Fruit fly (Drosophila melanogaster): Measurements from ENCODE around the gene CG11857.
A peak's percentile ranks its signal among the peaks of the same experiment; 100 is the strongest.

The CG11857 gene

dm6 chr3R:25302239-25302638 is 43.5 kb downstream of the CG11857 start, which contains the start of gene CG31370:
CG31370 (plus strand) TSS chr3R:25302464.
- TF ChIP-seq lbe (GFP tag; optimal IDR thresholded peaks at IDR 0.05) = peak; percentile 30
- no peak for TF ChIP-seq Camta (GFP tag; optimal IDR thresholded peaks at IDR 0.05)

dm6 chr3R:25303857-25304440 is 45.3 kb downstream of the CG11857 start, which contains the start of gene CG31436:
CG31436 (plus strand) TSS chr3R:25304137.
- no peak for TF ChIP-seq NK7.1 (GFP tag; optimal IDR thresholded peaks at IDR 0.05)
- no peak for TF ChIP-seq bowl (GFP tag; IDR thresholded peaks at IDR 0.05)
- TF ChIP-seq CG4854 (GFP tag; optimal IDR thresholded peaks at IDR 0.05) = no peak
- TF ChIP-seq B-H1 (GFP tag; IDR thresholded peaks at IDR 0.05) = no peak
- TF ChIP-seq CG17361 (GFP tag; IDR thresholded peaks at IDR 0.05) = no peak
- peak; percentile 29 for TF ChIP-seq CG34376 (GFP tag; optimal IDR thresholded peaks at IDR 0.05)
- TF ChIP-seq ftz-f1 (GFP tag; optimal IDR thresholded peaks at IDR 0.05) = peak; percentile 92
- peak; percentile 42 for TF ChIP-seq lbe (GFP tag; optimal IDR thresholded peaks at IDR 0.05)
- TF ChIP-seq Eip74EF (GFP tag; optimal IDR thresholded peaks at IDR 0.05) = peak in 1 of 2 experiments; percentile 18
- no peak for TF ChIP-seq dimm (GFP tag; IDR thresholded peaks at IDR 0.05)
- TF ChIP-seq HHEX (GFP tag; optimal IDR thresholded peaks at IDR 0.05) = no peak
- no peak for TF ChIP-seq CG4360 (GFP tag; IDR thresholded peaks at IDR 0.05)
- no peak for TF ChIP-seq CG10462 (GFP tag; optimal IDR thresholded peaks at IDR 0.05)
- TF ChIP-seq trem (tag; optimal IDR thresholded peaks at IDR 0.05) = no peak
- TF ChIP-seq CG9215 (GFP tag; IDR thresholded peaks at IDR 0.05) = no peak
- TF ChIP-seq Chrac-16 (GFP tag; optimal IDR thresholded peaks at IDR 0.05) = no peak
- TF ChIP-seq CG1233 (GFP tag; optimal IDR thresholded peaks at IDR 0.05) = no peak
- TF ChIP-seq Jarid2 (GFP tag; optimal IDR thresholded peaks at IDR 0.05) = peak; percentile 73
- TF ChIP-seq HmgZ (tag; optimal IDR thresholded peaks at IDR 0.05) = no peak
- TF ChIP-seq pita (GFP tag; optimal IDR thresholded peaks at IDR 0.05) = no peak
- TF ChIP-seq tna (GFP tag; IDR thresholded peaks at IDR 0.05; ENCODE audit: partially characterized antibody) = no peak
- TF ChIP-seq mirr (GFP tag; optimal IDR thresholded peaks at IDR 0.05) = peak; percentile 30
- TF ChIP-seq Dref (GFP tag; IDR thresholded peaks at IDR 0.05) = no peak
- TF ChIP-seq D19B (GFP tag; optimal IDR thresholded peaks at IDR 0.05) = no peak
- TF ChIP-seq Oli (tag; optimal IDR thresholded peaks at IDR 0.05) = no peak
- no peak for TF ChIP-seq Rfx (GFP tag; IDR thresholded peaks at IDR 0.05)
- no peak for TF ChIP-seq wdn (GFP tag; IDR thresholded peaks at IDR 0.05)
- TF ChIP-seq CG11085 (GFP tag; IDR thresholded peaks at IDR 0.05) = no peak
- peak; percentile 67 for TF ChIP-seq CG12769 (tag; optimal IDR thresholded peaks at IDR 0.05)
- no peak for TF ChIP-seq CG11504 (tag; optimal IDR thresholded peaks at IDR 0.05)
- TF ChIP-seq CG15479 (GFP tag; optimal IDR thresholded peaks at IDR 0.05) = no peak
- no peak for TF ChIP-seq dati (GFP tag; IDR thresholded peaks at IDR 0.05)
- no peak for TF ChIP-seq Doc2 (GFP tag; IDR thresholded peaks at IDR 0.05)
- TF ChIP-seq D (optimal IDR thresholded peaks at IDR 0.05) = no peak
- TF ChIP-seq D (GFP tag; optimal IDR thresholded peaks at IDR 0.05) = no peak
- TF ChIP-seq Hsf (GFP tag; optimal IDR thresholded peaks at IDR 0.05) = no peak
- TF ChIP-seq CG8281 (tag; optimal IDR thresholded peaks at IDR 0.05) = no peak
- no peak for TF ChIP-seq Six4 (GFP tag; optimal IDR thresholded peaks at IDR 0.05)
- TF ChIP-seq CG31365 (tag; optimal IDR thresholded peaks at IDR 0.05) = no peak
- no peak for TF ChIP-seq Myb (GFP tag; optimal IDR thresholded peaks at IDR 0.05)
- TF ChIP-seq CG8944 (GFP tag; optimal IDR thresholded peaks at IDR 0.05) = no peak
- TF ChIP-seq CG6765 (GFP tag; optimal IDR thresholded peaks at IDR 0.05) = no peak
- TF ChIP-seq H2.0 (GFP tag; IDR thresholded peaks at IDR 0.05) = no peak
- TF ChIP-seq ind (GFP tag; optimal IDR thresholded peaks at IDR 0.05) = no peak
- no peak for TF ChIP-seq CG1792 (GFP tag; optimal IDR thresholded peaks at IDR 0.05)
- no peak for TF ChIP-seq CG17186 (GFP tag; optimal IDR thresholded peaks at IDR 0.05)
- TF ChIP-seq knrl (GFP tag; IDR thresholded peaks at IDR 0.05; ENCODE audit: partially characterized antibody) = no peak
- no peak for TF ChIP-seq dysf (GFP tag; IDR thresholded peaks at IDR 0.05)
